Fruit fly (Drosophila melanogaster) whole organism, embryonic: Measurements from ENCODE around the gene SoYb.

Experiments
- Atf-2 ChIP-seq: fragments of 200-800 bp; sonication (Bioruptor generic); optimal IDR thresholded peaks from 2 replicates; lab custom pipeline; 2016; ENCODE audit warnings: missing biosample characterization, missing genetic modification characterization
- CG1024 ChIP-seq: fragments of 200-800 bp; sonication (Bioruptor generic); IDR thresholded peaks from 2 replicates; pipeline ENCODE4 v1.3.6; 2022; ENCODE audit warnings: missing biosample characterization, missing genetic modification characterization
- CG12155 ChIP-seq: fragments of 200-800 bp; sonication (Bioruptor generic); optimal IDR thresholded peaks from 3 replicates; lab custom pipeline; 2016; ENCODE audit warnings: missing biosample characterization, missing genetic modification characterization
- CG12391 ChIP-seq: fragments of 200-800 bp; sonication (Bioruptor generic); optimal IDR thresholded peaks from 3 replicates; lab custom pipeline; 2018; ENCODE audit warnings: missing biosample characterization, mild to moderate bottlenecking, missing genetic modification characterization, moderate library complexity
- CG12769 ChIP-seq: fragments of 200-800 bp; sonication (Bioruptor generic); optimal IDR thresholded peaks from 2 replicates; lab custom pipeline; 2019; ENCODE audit warnings: missing biosample characterization, mild to moderate bottlenecking, missing genetic modification characterization, moderate library complexity
- CG13123 ChIP-seq: fragments of 200-800 bp; sonication (Bioruptor generic); optimal IDR thresholded peaks from 2 replicates; lab custom pipeline; 2016; ENCODE audit warnings: missing biosample characterization, missing genetic modification characterization
- CG14441 ChIP-seq: fragments of 200-800 bp; sonication (Bioruptor generic); IDR thresholded peaks from 2 replicates; pipeline ENCODE4 v1.3.6; 2022; ENCODE audit warnings: missing biosample characterization, missing genetic modification characterization
- CG17186 ChIP-seq: fragments of 200-800 bp; sonication (Bioruptor generic); optimal IDR thresholded peaks from 3 replicates; lab custom pipeline; 2017; ENCODE audit warnings: missing biosample characterization, missing genetic modification reagents, missing genetic modification characterization
- CG18011 ChIP-seq: fragments of 200-800 bp; sonication (Bioruptor generic); optimal IDR thresholded peaks from 2 replicates; lab custom pipeline; 2017; ENCODE audit warnings: missing biosample characterization, missing genetic modification characterization, mild to moderate bottlenecking, moderate library complexity, missing genotype
- CG18599 ChIP-seq: fragments of 200-800 bp; sonication (Bioruptor generic); optimal IDR thresholded peaks from 3 replicates; lab custom pipeline; 2017; ENCODE audit warnings: missing biosample characterization, missing genetic modification characterization, mild to moderate bottlenecking, moderate library complexity, missing genetic modification reagents
- CG18764 ChIP-seq: fragments of 200-800 bp; sonication (Bioruptor generic); optimal IDR thresholded peaks from 3 replicates; lab custom pipeline; 2016; ENCODE audit warnings: missing biosample characterization, missing genetic modification characterization
- CG30431 ChIP-seq: fragments of 200-800 bp; sonication (Bioruptor generic); optimal IDR thresholded peaks from 2 replicates; lab custom pipeline; 2017; ENCODE audit warnings: missing biosample characterization, missing genetic modification characterization
- CG6854 ChIP-seq: fragments of 200-800 bp; sonication (Bioruptor generic); optimal IDR thresholded peaks from 3 replicates; lab custom pipeline; 2017; ENCODE audit warnings: missing biosample characterization, mild to moderate bottlenecking, missing genetic modification characterization
- CrebB ChIP-seq: fragments of 200-800 bp; sonication (Bioruptor generic); optimal IDR thresholded peaks from 3 replicates; lab custom pipeline; 2018; ENCODE audit warnings: missing biosample characterization, mild to moderate bottlenecking, missing genetic modification characterization
- Dek ChIP-seq: fragments of 200-800 bp; sonication (Bioruptor generic); optimal IDR thresholded peaks from 3 replicates; lab custom pipeline; 2019; ENCODE audit warnings: missing biosample characterization, mild to moderate bottlenecking, missing genetic modification characterization, moderate library complexity
- E2f1 ChIP-seq: fragments of 200-800 bp; sonication (Bioruptor generic); IDR thresholded peaks from 2 replicates; pipeline ENCODE4 v1.3.6; 2022; ENCODE audit warnings: missing biosample characterization, missing genetic modification characterization
- ERR ChIP-seq: fragments of 200-800 bp; sonication (Bioruptor generic); optimal IDR thresholded peaks from 2 replicates; lab custom pipeline; 2016; ENCODE audit warnings: missing biosample characterization, missing genetic modification characterization
- Ets65A ChIP-seq: fragments of 200-800 bp; sonication (Bioruptor generic); peaks from one replicate; lab custom pipeline; 2016; ENCODE audit warnings: missing biosample characterization, missing genetic modification characterization
- Gsc ChIP-seq: fragments of 200-800 bp; sonication (Bioruptor generic); IDR thresholded peaks from 2 replicates; pipeline ENCODE4 v1.3.6; 2022; ENCODE audit warnings: missing biosample characterization, missing genetic modification characterization
- H15 ChIP-seq: fragments of 200-800 bp; sonication (Bioruptor generic); IDR thresholded peaks from 3 replicates; pipeline ENCODE4 v1.3.6; 2022; ENCODE audit warnings: missing biosample characterization, missing genetic modification characterization
- HLH54F ChIP-seq: fragments of 200-800 bp; sonication (Bioruptor generic); optimal IDR thresholded peaks from 3 replicates; lab custom pipeline; 2016; ENCODE audit warnings: missing biosample characterization, missing genetic modification characterization
- Hand ChIP-seq: fragments of 200-800 bp; sonication (Bioruptor generic); optimal IDR thresholded peaks from 2 replicates; lab custom pipeline; 2017; ENCODE audit warnings: mild to moderate bottlenecking, missing biosample characterization, missing genetic modification reagents, missing genetic modification characterization
- Med ChIP-seq: fragments of 200-800 bp; sonication (Bioruptor generic); peaks from one replicate; lab custom pipeline; 2016; ENCODE audit warnings: missing biosample characterization, missing genetic modification characterization, mild to moderate bottlenecking, inconsistent platforms, moderate library complexity
- Meics ChIP-seq: fragments of 200-800 bp; sonication (Bioruptor generic); optimal IDR thresholded peaks from 2 replicates; lab custom pipeline; 2017; ENCODE audit warnings: missing biosample characterization, mild to moderate bottlenecking, missing genetic modification characterization
- Oaz ChIP-seq: fragments of 200-800 bp; sonication (Bioruptor generic); IDR thresholded peaks from 2 replicates; pipeline ENCODE4 v1.3.6; 2022; ENCODE audit warnings: missing biosample characterization, missing genetic modification characterization
- Rx ChIP-seq: fragments of 200-800 bp; sonication (Bioruptor generic); IDR thresholded peaks from 2 replicates; pipeline ENCODE4 v1.3.6; 2022; ENCODE audit warnings: missing biosample characterization, missing genetic modification characterization
- Six4 ChIP-seq: fragments of 200-800 bp; sonication (Bioruptor generic); optimal IDR thresholded peaks from 2 replicates; lab custom pipeline; 2016; ENCODE audit warnings: missing biosample characterization, missing genetic modification characterization
- ab ChIP-seq: fragments of 200-800 bp; sonication (Bioruptor generic); optimal IDR thresholded peaks from 2 replicates; lab custom pipeline; 2016; ENCODE audit warnings: missing biosample characterization, missing genetic modification characterization
- al ChIP-seq: fragments of 200-800 bp; sonication (Bioruptor generic); IDR thresholded peaks from 2 replicates; pipeline ENCODE4 v1.3.6; 2022; ENCODE audit warnings: missing biosample characterization, missing genetic modification characterization
- bigmax ChIP-seq: fragments of 200-800 bp; sonication (Bioruptor generic); optimal IDR thresholded peaks from 2 replicates; lab custom pipeline; 2018; ENCODE audit warnings: missing biosample characterization, mild to moderate bottlenecking, missing genetic modification characterization
- chm ChIP-seq: fragments of 200-800 bp; sonication (Bioruptor generic); IDR thresholded peaks from 2 replicates; pipeline ENCODE4 v1.3.6; 2022; ENCODE audit warnings: missing biosample characterization, missing genetic modification characterization
- dmrt99B ChIP-seq: fragments of 200-800 bp; sonication (Bioruptor generic); optimal IDR thresholded peaks from 2 replicates; lab custom pipeline; 2018; ENCODE audit warnings: missing biosample characterization, mild to moderate bottlenecking, missing genetic modification characterization, moderate library complexity
- en ChIP-seq: fragments of 200-800 bp; sonication (Bioruptor generic); optimal IDR thresholded peaks from 2 replicates; lab custom pipeline; 2016; ENCODE audit warnings: missing biosample characterization, missing genetic modification characterization
- exex ChIP-seq: fragments of 200-800 bp; sonication (Bioruptor generic); optimal IDR thresholded peaks from 4 replicates; lab custom pipeline; 2018; ENCODE audit warnings: missing biosample characterization, mild to moderate bottlenecking, missing genetic modification characterization, moderate library complexity
- eyg ChIP-seq: fragments of 200-800 bp; sonication (Bioruptor generic); optimal IDR thresholded peaks from 3 replicates; lab custom pipeline; 2016; ENCODE audit warnings: missing biosample characterization, missing genetic modification characterization
- gce ChIP-seq: fragments of 200-800 bp; sonication (Bioruptor generic); IDR thresholded peaks from 3 replicates; pipeline ENCODE4 v1.3.6; 2022; ENCODE audit warnings: missing biosample characterization, missing genetic modification characterization
- grau ChIP-seq: fragments of 200-800 bp; optimal IDR thresholded peaks from 3 replicates; lab custom pipeline; 2019; ENCODE audit warnings: missing biosample characterization, mild to moderate bottlenecking, missing genetic modification characterization, moderate library complexity
- gro ChIP-seq: fragments of 200-800 bp; sonication (Bioruptor generic); optimal IDR thresholded peaks from 2 replicates; lab custom pipeline; 2016; ENCODE audit warnings: missing biosample characterization, missing genetic modification characterization
- jing ChIP-seq: fragments of 200-800 bp; sonication (Bioruptor generic); optimal IDR thresholded peaks from 2 replicates; lab custom pipeline; 2018; ENCODE audit warnings: missing biosample characterization, mild to moderate bottlenecking, missing genetic modification characterization
- pho ChIP-seq: fragments of 200-800 bp; sonication (Bioruptor generic); optimal IDR thresholded peaks from 2 replicates; lab custom pipeline; 2016; ENCODE audit warnings: missing biosample characterization, missing genetic modification characterization
- phol ChIP-seq: fragments of 200-800 bp; sonication (Bioruptor generic); optimal IDR thresholded peaks from 3 replicates; lab custom pipeline; 2018; ENCODE audit warnings: missing biosample characterization, mild to moderate bottlenecking, missing genetic modification characterization, moderate library complexity
- prd ChIP-seq, 3 experiments: fragments of >200 bp in 2 of 3; fragments of 200-800 bp in 1 of 3; sonication (Bioruptor generic) in 1 of 3; optimal IDR thresholded peaks in 2 of 3; IDR thresholded peaks in 1 of 3; 2 replicates in 2 of 3; 3 replicates in 1 of 3; pipeline versions ENCODE4 v1.3.6 to Lab custom; 2017 to 2022; ENCODE audit warnings: missing biosample characterization in 1 of 3, missing genetic modification characterization in 1 of 3
- sd ChIP-seq: fragments of 200-800 bp; sonication (Bioruptor generic); optimal IDR thresholded peaks from 3 replicates; lab custom pipeline; 2018; ENCODE audit warnings: missing biosample characterization, mild to moderate bottlenecking, missing genetic modification characterization, moderate library complexity
- sug ChIP-seq: fragments of 200-800 bp; optimal IDR thresholded peaks from 2 replicates; lab custom pipeline; 2019; ENCODE audit warnings: missing biosample characterization, mild to moderate bottlenecking, missing genetic modification characterization, moderate library complexity
- tap ChIP-seq: fragments of 200-800 bp; optimal IDR thresholded peaks from 3 replicates; lab custom pipeline; 2019; ENCODE audit warnings: missing biosample characterization, mild to moderate bottlenecking, missing genetic modification characterization, moderate library complexity
- tna ChIP-seq: fragments of 200-800 bp; sonication (Bioruptor generic); IDR thresholded peaks from 2 replicates; pipeline ENCODE4 v1.3.6; 2022; ENCODE audit warnings: missing biosample characterization, missing genetic modification characterization; ENCODE audit not compliant: partially characterized antibody
- toy ChIP-seq: fragments of 200-800 bp; sonication (Bioruptor generic); IDR thresholded peaks from 2 replicates; pipeline ENCODE4 v1.3.6; 2022; ENCODE audit warnings: missing biosample characterization, missing genetic modification characterization
- trem ChIP-seq: fragments of 200-800 bp; optimal IDR thresholded peaks from 3 replicates; lab custom pipeline; 2019; ENCODE audit warnings: missing biosample characterization, mild to moderate bottlenecking, missing genetic modification characterization, moderate library complexity
- zen2 ChIP-seq: fragments of 200-800 bp; sonication (Bioruptor generic); IDR thresholded peaks from 3 replicates; pipeline ENCODE4 v1.3.6; 2022; ENCODE audit warnings: missing biosample characterization, missing genetic modification characterization; ENCODE audit not compliant: partially characterized antibody
- zfh2 ChIP-seq: fragments of 200-800 bp; sonication (Bioruptor generic); optimal IDR thresholded peaks from 2 replicates; lab custom pipeline; 2016; ENCODE audit warnings: missing biosample characterization, missing genetic modification characterization

Gene SoYb

dm6 chr2L:10003593-10003992, 1.1 kb upstream of the SoYb start, which contains the start of gene Ndf (continued):
- peak; percentile 80 for TF ChIP-seq CG12391
- TF ChIP-seq CG18011 = no peak
- peak; percentile 67; the same call in 1 of the 3 replicates for TF ChIP-seq H15
- peak; percentile 100 for TF ChIP-seq trem (tag; lab: Kevin White, UChicago)
- TF ChIP-seq sug (tag; lab: Kevin White, UChicago) = peak; percentile 59
- TF ChIP-seq bigmax (GFP tag; lab: Kevin White, UChicago) = no peak
- TF ChIP-seq ERR (GFP tag; lab: Kevin White, UChicago) = peak; percentile 41
- TF ChIP-seq tap = no peak
- TF ChIP-seq sd (tag; lab: Kevin White, UChicago) = peak; percentile 52
- TF ChIP-seq Hand = no peak
- TF ChIP-seq CG13123 = peak; percentile 3
- peak; percentile 57 for TF ChIP-seq al (GFP tag; lab: Robert Waterston, UW)
- TF ChIP-seq CG17186 = peak; percentile 76
- peak; percentile 70 for TF ChIP-seq E2f1 (GFP tag; lab: Robert Waterston, UW)
- TF ChIP-seq phol (tag; lab: Kevin White, UChicago) = peak; percentile 100
- TF ChIP-seq prd (optimal IDR thresholded peaks at IDR 0.05; lab: Kevin White, UChicago) = no peak
- peak; percentile 69; the same call in 2 of the 3 replicates for TF ChIP-seq prd (GFP tag; IDR thresholded peaks at IDR 0.05; lab: Robert Waterston, UW)
- no peak for TF ChIP-seq CG12769
- TF ChIP-seq jing (GFP tag; lab: Kevin White, UChicago) = no peak
- 0 out of 2 replicates have a peak, but pooled peaks have one; percentile 17 for TF ChIP-seq toy (GFP tag; lab: Robert Waterston, UW)
- TF ChIP-seq CrebB (tag; lab: Kevin White, UChicago) = peak; percentile 66
- TF ChIP-seq tna (GFP tag; lab: Robert Waterston, UW) = peak; percentile 59
- TF ChIP-seq CG18599 (GFP tag; lab: Kevin White, UChicago) = no peak
- TF ChIP-seq Dek (tag; lab: Kevin White, UChicago) = peak; percentile 53
- TF ChIP-seq zfh2 (GFP tag; lab: Kevin White, UChicago) = peak; percentile 69
- TF ChIP-seq gce (GFP tag; lab: Robert Waterston, UW) = no peak
- peak; percentile 61 for TF ChIP-seq pho (GFP tag; lab: Kevin White, UChicago)
- TF ChIP-seq Six4 (GFP tag; lab: Kevin White, UChicago) = peak; percentile 15
- peak; percentile 4 for TF ChIP-seq exex (tag; lab: Kevin White, UChicago)
- TF ChIP-seq Med = peak; percentile 98
- peak; percentile 63 for TF ChIP-seq CG18764 (GFP tag; lab: Kevin White, UChicago)
- TF ChIP-seq HLH54F (GFP tag; lab: Kevin White, UChicago) = peak; percentile 41
- TF ChIP-seq Ets65A (GFP tag; lab: Kevin White, UChicago) = peak; percentile 92
- TF ChIP-seq CG1024 (GFP tag; lab: Robert Waterston, UW) = peak; percentile 50
- no peak for TF ChIP-seq eyg
- TF ChIP-seq CG30431 (GFP tag; lab: Kevin White, UChicago) = peak; percentile 32
- TF ChIP-seq dmrt99B = peak; percentile 43
- no peak for TF ChIP-seq en (GFP tag; lab: Kevin White, UChicago)
- TF ChIP-seq CG12155 (GFP tag; lab: Kevin White, UChicago) = peak; percentile 66
- peak; percentile 62 for TF ChIP-seq grau (tag; lab: Kevin White, UChicago)
- TF ChIP-seq gro (GFP tag; lab: Kevin White, UChicago) = peak; percentile 60
- peak; percentile 87 for TF ChIP-seq chm
- TF ChIP-seq Oaz (GFP tag; lab: Robert Waterston, UW) = peak; percentile 54
- TF ChIP-seq zen2 (GFP tag; lab: Robert Waterston, UW) = peak; percentile 31; the same call in 1 of the 3 replicates
- peak; percentile 64 for TF ChIP-seq Rx
- TF ChIP-seq CG14441 = peak; percentile 38; the same call in 1 of the 2 replicates
- no peak for TF ChIP-seq Atf-2 (GFP tag; lab: Kevin White, UChicago)
- TF ChIP-seq ab (GFP tag; lab: Kevin White, UChicago) = no peak
- TF ChIP-seq Gsc = no peak
- TF ChIP-seq Meics (GFP tag; lab: Kevin White, UChicago) = peak; percentile 63
- TF ChIP-seq CG6854 = no peak
